Worm (Caenorhabditis elegans): ENCODE measurements around the gene Y58A7A.5.

Gene Y58A7A.5

DNA sequence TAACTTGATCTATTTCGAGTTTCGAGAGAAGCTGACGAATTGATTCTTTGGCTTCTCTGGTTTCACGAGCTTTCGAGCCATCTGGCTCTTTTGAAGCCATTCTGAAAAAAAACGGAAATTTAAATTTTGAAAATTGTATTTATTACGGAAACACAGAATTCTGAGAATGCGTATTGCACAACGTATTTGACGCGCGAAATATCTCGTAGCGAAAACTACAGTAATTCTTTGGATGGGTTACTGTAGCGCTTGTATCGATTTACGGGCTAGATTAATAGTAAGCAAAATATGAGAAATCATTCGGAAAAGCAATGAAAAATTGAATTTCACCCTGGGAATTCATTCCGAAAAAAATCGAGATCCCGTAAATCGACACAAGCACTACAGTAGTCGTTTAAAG, 26.9 kb upstream of the Y58A7A.5 start, which contains the start of gene C04F5.8:
Gene C04F5.8 (minus strand): TSS at position 101 of the 400 bp plus-strand sequence.
- TF ChIP-seq tbx-2 (tag; optimal IDR thresholded peaks at IDR 0.05) (no peak), mec-3 (tag; optimal IDR thresholded peaks at IDR 0.05; ENCODE audit: borderline replicate concordance) (no peak), syd-9 (tag; optimal IDR thresholded peaks at IDR 0.05) (no peak), odd-2 (tag; optimal IDR thresholded peaks at IDR 0.05) (no peak), ets-4 (tag; optimal IDR thresholded peaks at IDR 0.05) (no peak), F13H6.1 (tag; optimal IDR thresholded peaks at IDR 0.05) (no peak), ztf-16 (tag; optimal IDR thresholded peaks at IDR 0.05) (no peak), nhr-11 (tag; optimal IDR thresholded peaks at IDR 0.05) (no peak), unc-3 (GFP tag; conservative IDR thresholded peaks at IDR 0.05) (no peak), unc-3 (tag; optimal IDR thresholded peaks at IDR 0.05) (no peak), pros-1 (tag; optimal IDR thresholded peaks at IDR 0.05) (no peak), elt-2 (tag; optimal IDR thresholded peaks at IDR 0.05) (no peak), sox-2 (GFP tag; IDR thresholded peaks at IDR 0.05) (no peak), ceh-48 (tag; optimal IDR thresholded peaks at IDR 0.05) (no peak)

DNA sequence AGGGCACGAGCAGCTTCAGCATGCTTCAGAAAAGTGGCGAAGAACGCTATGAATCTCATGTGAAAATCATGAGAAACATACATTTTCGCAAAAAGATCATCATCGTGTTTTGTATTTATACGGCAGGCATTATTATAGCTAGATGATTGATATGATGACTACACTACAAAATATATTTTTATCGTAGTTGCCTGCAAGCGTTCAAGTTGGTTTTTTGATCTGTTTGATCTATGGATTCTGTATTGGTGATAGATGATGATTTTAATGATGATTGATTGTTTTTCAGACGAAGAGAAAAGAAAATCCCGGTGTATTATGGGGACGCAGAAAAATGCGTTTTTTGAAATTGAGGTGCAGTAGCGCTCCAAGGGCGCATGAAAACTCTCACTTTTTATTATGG, 23.9 kb upstream of the Y58A7A.5 start, which contains the start of gene ugt-63:
Gene ugt-63 (minus strand): TSS at position 89 of the 400 bp plus-strand sequence.
- TF ChIP-seq C08G9.2 (tag; optimal IDR thresholded peaks at IDR 0.05) = no peak
- no peak for TF ChIP-seq ceh-31 (tag; optimal IDR thresholded peaks at IDR 0.05)
- TF ChIP-seq ceh-18 (tag; optimal IDR thresholded peaks at IDR 0.05) = no peak
- TF ChIP-seq unc-3 (GFP tag; conservative IDR thresholded peaks at IDR 0.05) = no peak
- TF ChIP-seq unc-3 (tag; optimal IDR thresholded peaks at IDR 0.05) = no peak
- TF ChIP-seq unc-86 (tag; optimal IDR thresholded peaks at IDR 0.05) = no peak
- no peak for TF ChIP-seq npax-4 (tag; optimal IDR thresholded peaks at IDR 0.05)
- no peak for TF ChIP-seq pat-9 (tag; optimal IDR thresholded peaks at IDR 0.05)

DNA sequence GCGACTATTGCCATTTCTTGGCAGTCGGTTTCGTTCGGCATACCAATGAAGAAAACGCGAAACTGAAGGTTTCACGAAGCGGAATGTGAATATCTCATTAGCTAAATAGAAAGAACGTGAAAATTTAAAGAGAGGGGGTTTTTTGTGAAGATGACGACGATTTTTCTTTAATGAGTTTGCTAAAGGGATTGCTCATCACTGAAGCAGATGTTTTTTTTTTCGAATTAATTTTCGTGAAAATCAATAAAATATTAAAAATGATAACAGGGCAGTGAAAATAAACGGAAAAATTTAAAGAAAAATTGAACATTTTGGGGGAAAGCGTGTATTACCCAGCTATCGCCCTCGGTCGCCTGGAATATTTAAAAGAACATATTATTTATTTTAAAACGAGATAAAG, 21.0 kb upstream of the Y58A7A.5 start, which contains the start of gene srab-3:
Gene srab-3 (minus strand): TSS at position 101 of the 400 bp plus-strand sequence.
- no peak for TF ChIP-seq ama-1 (optimal IDR thresholded peaks at IDR 0.05)
- TF ChIP-seq sox-4 (tag; optimal IDR thresholded peaks at IDR 0.05) = no peak
- no peak for TF ChIP-seq syd-9 (tag; optimal IDR thresholded peaks at IDR 0.05)
- no peak for TF ChIP-seq gmeb-2 (tag; optimal IDR thresholded peaks at IDR 0.05)
- no peak for TF ChIP-seq C08G9.2 (tag; optimal IDR thresholded peaks at IDR 0.05)
- TF ChIP-seq pax-1 (tag; optimal IDR thresholded peaks at IDR 0.05) = no peak
- no peak for TF ChIP-seq unc-42 (tag; optimal IDR thresholded peaks at IDR 0.05)
- no peak for TF ChIP-seq ahr-1 (tag; optimal IDR thresholded peaks at IDR 0.05)
- no peak for TF ChIP-seq ceh-45 (GFP tag; IDR thresholded peaks at IDR 0.05)
- TF ChIP-seq madf-2 (tag; optimal IDR thresholded peaks at IDR 0.05) = no peak

DNA sequence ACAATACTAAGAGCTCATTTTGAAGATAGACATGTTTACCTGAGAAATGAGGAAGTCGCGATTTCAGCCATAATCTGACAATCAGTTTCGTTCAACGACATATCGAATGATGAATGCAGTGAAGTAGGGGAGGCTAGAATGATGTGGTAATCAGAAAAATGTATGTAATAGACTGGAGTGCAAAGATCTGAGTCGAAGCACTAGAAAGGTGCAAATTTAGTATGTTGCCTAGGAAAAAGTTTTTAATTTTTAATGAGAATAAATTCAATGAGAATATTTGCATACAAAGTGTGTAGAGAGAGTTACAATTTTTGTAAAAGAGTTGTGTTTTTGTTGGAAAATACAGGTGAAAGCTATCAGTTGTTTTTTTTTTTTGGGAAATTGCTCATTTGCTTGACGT, 18.2 kb upstream of the Y58A7A.5 start, which contains the start of gene srab-2:
Gene srab-2 (minus strand): TSS at position 101 of the 400 bp plus-strand sequence.
- TF ChIP-seq pax-1 (tag; optimal IDR thresholded peaks at IDR 0.05) (no peak), nfya-1 (tag; optimal IDR thresholded peaks at IDR 0.05) (no peak), hlh-13 (GFP tag; optimal IDR thresholded peaks at IDR 0.05) (no peak), hlh-6 (tag; optimal IDR thresholded peaks at IDR 0.05) (no peak), odd-2 (tag; optimal IDR thresholded peaks at IDR 0.05) (no peak), ceh-30 (tag; optimal IDR thresholded peaks at IDR 0.05) (no peak), nhr-232 (tag; optimal IDR thresholded peaks at IDR 0.05) (no peak), dve-1 (tag; optimal IDR thresholded peaks at IDR 0.05) (no peak), ahr-1 (tag; optimal IDR thresholded peaks at IDR 0.05) (no peak), ttx-3 (tag; optimal IDR thresholded peaks at IDR 0.05) (no peak)

DNA sequence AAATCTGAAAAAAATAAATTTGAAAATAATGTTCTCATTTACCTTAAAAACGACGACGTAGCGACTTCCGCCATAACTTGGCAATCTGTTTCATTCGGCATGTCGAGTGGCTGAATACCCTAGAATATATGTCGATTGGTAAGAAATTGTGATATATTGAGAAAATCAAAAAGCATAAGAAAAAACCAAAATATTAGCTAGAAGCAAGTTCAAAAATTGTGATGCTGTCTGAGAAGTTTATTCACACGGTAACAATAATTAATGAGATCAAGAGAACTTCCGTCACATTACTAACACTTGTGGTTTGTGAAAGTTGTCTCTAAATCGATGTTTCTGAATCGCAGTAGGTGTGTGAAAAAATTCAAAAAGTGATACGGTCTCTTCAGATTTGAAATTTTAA, 15.2 kb upstream of the Y58A7A.5 start, which contains the start of gene srab-1:
Gene srab-1 (minus strand): TSS at position 101 of the 400 bp plus-strand sequence.
- no peak for TF ChIP-seq ceh-34 (tag; optimal IDR thresholded peaks at IDR 0.05)
- no peak for TF ChIP-seq hlh-30 (tag; optimal IDR thresholded peaks at IDR 0.05; ENCODE audit: insufficient read depth)
- TF ChIP-seq tbx-2 (tag; optimal IDR thresholded peaks at IDR 0.05) = no peak
- TF ChIP-seq nhr-232 (tag; optimal IDR thresholded peaks at IDR 0.05) = no peak

Measured in whole organism, late embryonic.